Worm (Caenorhabditis elegans) whole organism, L4 larva: ENCODE data around the gene F58D12.1.

Source experiments
- dpl-1 ChIP-seq: fragments of 150-350 bp; optimal IDR thresholded peaks from 2 replicates; lab custom pipeline; 2014; ENCODE audit warnings: missing biosample characterization, missing genetic modification reagents, missing genetic modification characterization
- hmg-1.1 ChIP-seq: fragments of 200-800 bp; sonication (Bioruptor generic); IDR thresholded peaks from 2 replicates; pipeline ENCODE4 v1.3.6; 2022; ENCODE audit warnings: missing genetic modification reagents, missing genetic modification characterization, missing compliant biosample characterization
- mes-2 ChIP-seq: sonication (generic microtip); optimal IDR thresholded peaks from 2 replicates; lab custom pipeline; 2016; ENCODE audit warnings: missing genotype, mild to moderate bottlenecking, missing genetic modification characterization, missing compliant biosample characterization; ENCODE audit not compliant: poor library complexity, severe bottlenecking
- nhr-77 ChIP-seq: fragments of 150-350 bp; optimal IDR thresholded peaks from 2 replicates; lab custom pipeline; 2014; ENCODE audit warnings: missing biosample characterization, missing genetic modification characterization
- pha-4 ChIP-seq, 2 experiments: fragments of 150-350 bp in 1 of 2; fragments of 200-800 bp in 1 of 2; sonication (Bioruptor generic) in 1 of 2; IDR thresholded peaks in 1 of 2; optimal IDR thresholded peaks in 1 of 2; 2 replicates each; pipeline versions ENCODE4 v1.3.6 to Lab custom; 2014 to 2022; ENCODE audit warnings: missing genetic modification characterization in 2 of 2, missing genetic modification reagents in 2 of 2, missing biosample characterization in 1 of 2, missing compliant biosample characterization in 1 of 2
- ztf-11 ChIP-seq: fragments of 150-350 bp; optimal IDR thresholded peaks from 2 replicates; lab custom pipeline; 2014; ENCODE audit warnings: missing biosample characterization, missing genetic modification characterization
- ztf-7 ChIP-seq: fragments of 150-350 bp; optimal IDR thresholded peaks from 2 replicates; lab custom pipeline; 2014; ENCODE audit warnings: missing biosample characterization, missing genetic modification characterization

DNA sequence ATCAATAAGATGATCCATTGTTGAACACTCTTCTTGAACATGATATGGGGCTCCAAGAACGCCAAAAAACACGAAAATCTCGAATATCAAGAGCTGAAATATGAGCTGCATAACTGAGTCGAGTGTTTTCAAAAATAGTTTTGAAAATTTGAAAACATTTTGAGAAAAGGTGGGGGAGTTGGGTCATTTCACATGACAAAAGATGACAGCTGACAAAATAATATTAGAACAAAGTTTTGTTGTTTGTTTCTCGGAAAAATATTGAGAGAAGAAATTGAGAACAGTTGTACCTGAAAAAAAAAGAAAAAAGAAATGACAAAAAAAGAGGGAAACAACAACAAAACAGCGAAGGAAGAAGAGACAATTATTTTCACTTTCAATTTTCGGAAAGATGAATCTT, 49.1 kb downstream of the F58D12.1 start, which contains the start of the genes D1086.2 and D1086.1:
- TF ChIP-seq hmg-1.1 (GFP tag; lab: Robert Waterston, UW) (no peak), dpl-1 (GFP tag; lab: Kevin White, UChicago) (no peak), ztf-11 (tag; lab: Kevin White, UChicago) (no peak), mes-2 (tag; lab: Kevin White, UChicago) (no peak), nhr-77 (no peak), ztf-7 (tag; lab: Kevin White, UChicago) (no peak), pha-4 (GFP tag; IDR thresholded peaks at IDR 0.05; lab: Robert Waterston, UW) (no peak), pha-4 (tag; optimal IDR thresholded peaks at IDR 0.05; lab: Kevin White, UChicago) (no peak)
